Worm (Caenorhabditis elegans): Measurements from ENCODE around the gene Y17G9B.4.

ce11 chrIV:4744167-4744566 lies 7.8 kb upstream of the Y17G9B.4 start, which contains the start of gene hoe-1:
- no peak for TF ChIP-seq him-1 (tag; optimal IDR thresholded peaks at IDR 0.05)
- no peak for TF ChIP-seq W03F9.2 (tag; optimal IDR thresholded peaks at IDR 0.05)

Data from whole organism, L4/young adult.